Fruit fly (Drosophila melanogaster) whole organism, adult: Measurements from ENCODE around the gene CG13640.

Source experiments
- CG11617 ChIP-seq: fragments of 200-800 bp; sonication (Bioruptor generic); optimal IDR thresholded peaks from 2 replicates; lab custom pipeline; 2017; ENCODE audit warnings: mild to moderate bottlenecking, missing biosample characterization, missing genetic modification reagents, missing genetic modification characterization
- toe ChIP-seq: fragments of 200-800 bp; sonication (Bioruptor generic); optimal IDR thresholded peaks from 2 replicates; lab custom pipeline; 2016; ENCODE audit warnings: missing biosample characterization, missing genetic modification characterization

dm6 chr3R:24890919-24891318 is 29.0 kb upstream of the CG13640 start:
- TF ChIP-seq CG11617 = no peak
- TF ChIP-seq toe (GFP tag; lab: Kevin White, UChicago) = no peak
